Fruit fly (Drosophila melanogaster) whole organism, embryonic: ENCODE measurements around the gene CG6168.

Experiments
- Ada2b ChIP-seq: fragments of 200-800 bp; sonication (Bioruptor generic); IDR thresholded peaks from 2 replicates; pipeline ENCODE4 v1.3.6; 2022; ENCODE audit warnings: missing biosample characterization, missing genetic modification characterization
- Atf3 ChIP-seq: fragments of 200-800 bp; sonication (Bioruptor generic); optimal IDR thresholded peaks from 3 replicates; lab custom pipeline; 2016; ENCODE audit warnings: missing biosample characterization, missing genetic modification characterization
- CG10366 ChIP-seq: fragments of 200-800 bp; sonication (Bioruptor generic); IDR thresholded peaks from 2 replicates; pipeline ENCODE4 v1.3.6; 2022; ENCODE audit warnings: missing biosample characterization, missing genetic modification characterization
- CG10431 ChIP-seq: fragments of 200-800 bp; sonication (Bioruptor generic); optimal IDR thresholded peaks from 3 replicates; lab custom pipeline; 2018; ENCODE audit warnings: missing biosample characterization, mild to moderate bottlenecking, missing genetic modification characterization
- CG11723 ChIP-seq: fragments of 200-800 bp; sonication (Bioruptor generic); optimal IDR thresholded peaks from 2 replicates; lab custom pipeline; 2017; ENCODE audit warnings: missing biosample characterization, mild to moderate bottlenecking, missing genetic modification characterization
- CG1233 ChIP-seq: fragments of 200-800 bp; sonication (Bioruptor generic); optimal IDR thresholded peaks from 4 replicates; lab custom pipeline; 2018; ENCODE audit warnings: missing biosample characterization, mild to moderate bottlenecking, missing genetic modification characterization
- CG12744 ChIP-seq: fragments of 200-800 bp; sonication (Bioruptor generic); optimal IDR thresholded peaks from 2 replicates; lab custom pipeline; 2016; ENCODE audit warnings: missing biosample characterization, missing genetic modification characterization
- CG18476 ChIP-seq: fragments of 200-800 bp; sonication (Bioruptor generic); optimal IDR thresholded peaks from 2 replicates; lab custom pipeline; 2016; ENCODE audit warnings: missing biosample characterization, mild to moderate bottlenecking, missing genetic modification characterization
- CG2875 ChIP-seq: fragments of 200-800 bp; sonication (Bioruptor generic); optimal IDR thresholded peaks from 2 replicates; lab custom pipeline; 2017; ENCODE audit warnings: missing biosample characterization, mild to moderate bottlenecking, missing genetic modification characterization, missing genetic modification reagents
- CG4854 ChIP-seq: fragments of 200-800 bp; sonication (Bioruptor generic); optimal IDR thresholded peaks from 2 replicates; lab custom pipeline; 2016; ENCODE audit warnings: missing biosample characterization, missing genetic modification characterization, inconsistent platforms
- CG6791 ChIP-seq: fragments of 200-800 bp; sonication (Bioruptor generic); IDR thresholded peaks from 3 replicates; pipeline ENCODE4 v1.3.6; 2022; ENCODE audit warnings: missing biosample characterization, missing genetic modification characterization; ENCODE audit not compliant: partially characterized antibody
- CG8089 ChIP-seq: fragments of 200-800 bp; sonication (Bioruptor generic); optimal IDR thresholded peaks from 3 replicates; lab custom pipeline; 2016; ENCODE audit warnings: missing biosample characterization, missing genetic modification characterization
- CG8359 ChIP-seq: fragments of 200-800 bp; sonication (Bioruptor generic); optimal IDR thresholded peaks from 2 replicates; lab custom pipeline; 2017; ENCODE audit warnings: missing biosample characterization, mild to moderate bottlenecking, missing genetic modification characterization, borderline replicate concordance
- CG9876 ChIP-seq: fragments of 200-800 bp; sonication (Bioruptor generic); optimal IDR thresholded peaks from 2 replicates; lab custom pipeline; 2016; ENCODE audit warnings: missing biosample characterization, missing genetic modification characterization
- CrebB ChIP-seq: fragments of 200-800 bp; sonication (Bioruptor generic); optimal IDR thresholded peaks from 3 replicates; lab custom pipeline; 2018; ENCODE audit warnings: missing biosample characterization, mild to moderate bottlenecking, missing genetic modification characterization
- D19B ChIP-seq: fragments of 200-800 bp; sonication (Bioruptor generic); optimal IDR thresholded peaks from 2 replicates; lab custom pipeline; 2017; ENCODE audit warnings: missing biosample characterization, mild to moderate bottlenecking, missing genetic modification characterization
- Doc2 ChIP-seq: fragments of 200-800 bp; sonication (Bioruptor generic); IDR thresholded peaks from 2 replicates; pipeline ENCODE4 v1.3.6; 2022; ENCODE audit warnings: missing biosample characterization, missing genetic modification characterization
- ERR ChIP-seq: fragments of 200-800 bp; sonication (Bioruptor generic); optimal IDR thresholded peaks from 2 replicates; lab custom pipeline; 2016; ENCODE audit warnings: missing biosample characterization, missing genetic modification characterization
- HLH4C ChIP-seq: fragments of 200-800 bp; sonication (Bioruptor generic); IDR thresholded peaks from 3 replicates; pipeline ENCODE4 v1.3.6; 2022; ENCODE audit warnings: missing biosample characterization, missing genetic modification characterization; ENCODE audit not compliant: partially characterized antibody
- Hey ChIP-seq: fragments of 200-800 bp; sonication (Bioruptor generic); optimal IDR thresholded peaks from 3 replicates; lab custom pipeline; 2018; ENCODE audit warnings: missing biosample characterization, mild to moderate bottlenecking, missing genetic modification characterization
- Lpt ChIP-seq: fragments of >200 bp; optimal IDR thresholded peaks from 2 replicates; lab custom pipeline; 2018; ENCODE audit warnings: missing biosample characterization, missing genetic modification characterization
- MBD-R2 ChIP-seq: fragments of 200-800 bp; sonication (Bioruptor generic); IDR thresholded peaks from 2 replicates; pipeline ENCODE4 v1.3.6; 2022; ENCODE audit warnings: missing biosample characterization, missing genetic modification characterization
- Myb ChIP-seq: fragments of 200-800 bp; sonication (Bioruptor generic); optimal IDR thresholded peaks from 2 replicates; lab custom pipeline; 2016; ENCODE audit warnings: missing biosample characterization, missing genetic modification characterization
- NC2α ChIP-seq: fragments of 200-800 bp; sonication (Bioruptor generic); optimal IDR thresholded peaks from 2 replicates; lab custom pipeline; 2016; ENCODE audit warnings: missing biosample characterization, missing genetic modification characterization
- Oaz ChIP-seq: fragments of 200-800 bp; sonication (Bioruptor generic); IDR thresholded peaks from 2 replicates; pipeline ENCODE4 v1.3.6; 2022; ENCODE audit warnings: missing biosample characterization, missing genetic modification characterization
- Poxn ChIP-seq: fragments of 200-800 bp; sonication (Bioruptor generic); IDR thresholded peaks from 2 replicates; pipeline ENCODE4 v1.3.6; 2022; ENCODE audit warnings: missing biosample characterization, missing genetic modification characterization
- Scr ChIP-seq: fragments of 200-800 bp; sonication (Bioruptor generic); IDR thresholded peaks from 2 replicates; pipeline ENCODE4 v1.3.6; 2022; ENCODE audit warnings: missing biosample characterization, missing genetic modification characterization; ENCODE audit not compliant: partially characterized antibody
- Side ChIP-seq: fragments of 200-800 bp; sonication (Bioruptor generic); optimal IDR thresholded peaks from 2 replicates; lab custom pipeline; 2016; ENCODE audit warnings: missing biosample characterization, missing genetic modification characterization
- Sox102F ChIP-seq: fragments of 200-800 bp; sonication (Bioruptor generic); optimal IDR thresholded peaks from 2 replicates; lab custom pipeline; 2018; ENCODE audit warnings: missing biosample characterization, mild to moderate bottlenecking, missing genetic modification characterization, moderate library complexity
- TFAM ChIP-seq: fragments of 200-800 bp; sonication (Bioruptor generic); optimal IDR thresholded peaks from 2 replicates; lab custom pipeline; 2017; ENCODE audit warnings: missing biosample characterization, missing genetic modification characterization, inconsistent platforms
- Usf ChIP-seq: fragments of 200-800 bp; sonication (Bioruptor generic); optimal IDR thresholded peaks from 2 replicates; lab custom pipeline; 2017; ENCODE audit warnings: missing genotype, missing biosample characterization, missing genetic modification characterization
- YL-1 ChIP-seq: fragments of 200-800 bp; sonication (Bioruptor generic); optimal IDR thresholded peaks from 3 replicates; lab custom pipeline; 2017; ENCODE audit warnings: missing biosample characterization, mild to moderate bottlenecking, missing genetic modification characterization
- bowl ChIP-seq: fragments of 200-800 bp; sonication (Bioruptor generic); IDR thresholded peaks from 2 replicates; pipeline ENCODE4 v1.3.6; 2022; ENCODE audit warnings: missing biosample characterization, missing genetic modification characterization
- dpn ChIP-seq, 2 experiments: fragments of 200-800 bp; sonication (Bioruptor generic); optimal IDR thresholded peaks; 3 replicates each; lab custom pipeline; 2016; ENCODE audit warnings: missing biosample characterization in 2 of 2, missing genetic modification characterization in 2 of 2
- exex ChIP-seq: fragments of 200-800 bp; sonication (Bioruptor generic); optimal IDR thresholded peaks from 4 replicates; lab custom pipeline; 2018; ENCODE audit warnings: missing biosample characterization, mild to moderate bottlenecking, missing genetic modification characterization, moderate library complexity
- eyg ChIP-seq: fragments of 200-800 bp; sonication (Bioruptor generic); optimal IDR thresholded peaks from 3 replicates; lab custom pipeline; 2016; ENCODE audit warnings: missing biosample characterization, missing genetic modification characterization
- gsb-n ChIP-seq: fragments of 200-800 bp; sonication (Bioruptor generic); optimal IDR thresholded peaks from 3 replicates; lab custom pipeline; 2018; ENCODE audit warnings: missing biosample characterization, mild to moderate bottlenecking, missing genetic modification characterization
- her ChIP-seq: fragments of 200-800 bp; sonication (Bioruptor generic); optimal IDR thresholded peaks from 2 replicates; lab custom pipeline; 2016; ENCODE audit warnings: missing biosample characterization, missing genetic modification characterization
- maf-S ChIP-seq: fragments of 200-800 bp; sonication (Bioruptor generic); optimal IDR thresholded peaks from 2 replicates; lab custom pipeline; 2016; ENCODE audit warnings: missing biosample characterization, missing genetic modification characterization
- nmo ChIP-seq: fragments of 200-800 bp; sonication (Bioruptor generic); optimal IDR thresholded peaks from 2 replicates; lab custom pipeline; 2018; ENCODE audit warnings: missing biosample characterization, mild to moderate bottlenecking, missing genetic modification characterization, moderate library complexity
- sens ChIP-seq: fragments of 200-800 bp; sonication (Bioruptor generic); peaks from one replicate; lab custom pipeline; 2016; ENCODE audit warnings: missing biosample characterization, missing genetic modification characterization
- sens-2 ChIP-seq: fragments of 200-800 bp; sonication (Bioruptor generic); IDR thresholded peaks from 2 replicates; pipeline ENCODE4 v1.3.6; 2022; ENCODE audit warnings: missing biosample characterization, missing genetic modification characterization
- seq ChIP-seq: fragments of 200-800 bp; sonication (Bioruptor generic); IDR thresholded peaks from 2 replicates; pipeline ENCODE4 v1.3.6; 2022; ENCODE audit warnings: missing biosample characterization, missing genetic modification characterization
- sisA ChIP-seq: fragments of 200-800 bp; sonication (Bioruptor generic); IDR thresholded peaks from 2 replicates; pipeline ENCODE4 v1.3.6; 2022; ENCODE audit warnings: missing biosample characterization, missing genetic modification characterization
- slp2 ChIP-seq: fragments of 200-800 bp; sonication (Bioruptor generic); optimal IDR thresholded peaks from 2 replicates; lab custom pipeline; 2016; ENCODE audit warnings: missing biosample characterization, missing genetic modification characterization
- tgo ChIP-seq: fragments of 200-800 bp; sonication (Bioruptor generic); IDR thresholded peaks from 3 replicates; pipeline ENCODE4 v1.3.6; 2022; ENCODE audit warnings: missing biosample characterization, missing genetic modification characterization
- toy ChIP-seq: fragments of 200-800 bp; sonication (Bioruptor generic); IDR thresholded peaks from 2 replicates; pipeline ENCODE4 v1.3.6; 2022; ENCODE audit warnings: missing biosample characterization, missing genetic modification characterization
- tup ChIP-seq: fragments of 200-800 bp; sonication (Bioruptor generic); optimal IDR thresholded peaks from 2 replicates; lab custom pipeline; 2016; ENCODE audit warnings: missing biosample characterization, mild to moderate bottlenecking, missing genetic modification characterization, moderate library complexity
- wdn ChIP-seq: fragments of 200-800 bp; sonication (Bioruptor generic); IDR thresholded peaks from 2 replicates; pipeline ENCODE4 v1.3.6; 2022; ENCODE audit warnings: missing biosample characterization, missing genetic modification characterization
- wek ChIP-seq: fragments of 200-800 bp; sonication (Bioruptor generic); optimal IDR thresholded peaks from 3 replicates; lab custom pipeline; 2018; ENCODE audit warnings: missing biosample characterization, mild to moderate bottlenecking, missing genetic modification characterization, moderate library complexity
- zfh2 ChIP-seq: fragments of 200-800 bp; sonication (Bioruptor generic); optimal IDR thresholded peaks from 2 replicates; lab custom pipeline; 2016; ENCODE audit warnings: missing biosample characterization, missing genetic modification characterization

The CG6168 gene

dm6 chr3L:11349908-11350405 lies 28.4 kb upstream of the CG6168 start (continued):
- TF ChIP-seq dpn (GFP tag; optimal IDR thresholded peaks at IDR 0.05; lab: Kevin White, UChicago) (peak; percentile 79 to 89), Myb (GFP tag; lab: Kevin White, UChicago) (peak; percentile 54), nmo (GFP tag; lab: Kevin White, UChicago) (peak; percentile 98), Doc2 (GFP tag; lab: Robert Waterston, UW) (peak; percentile 72; the same call in 1 of the 2 replicates), CG12744 (peak; percentile 78), sens (GFP tag; lab: Kevin White, UChicago) (peak; percentile 97), sens-2 (peak; percentile 57), eyg (GFP tag; lab: Kevin White, UChicago) (peak; percentile 13), CG9876 (GFP tag; lab: Kevin White, UChicago) (peak; percentile 37), gsb-n (peak; percentile 80), Atf3 (GFP tag; lab: Kevin White, UChicago) (peak; percentile 32), D19B (peak; percentile 97), wdn (GFP tag; lab: Robert Waterston, UW) (peak; percentile 71), CG10366 (GFP tag; lab: Robert Waterston, UW) (peak; percentile 88), toy (GFP tag; lab: Robert Waterston, UW) (peak; percentile 58), sisA (peak; percentile 92), CG6791 (GFP tag; lab: Robert Waterston, UW) (no peak), Ada2b (GFP tag; lab: Robert Waterston, UW) (peak; percentile 90), Lpt (GFP tag; lab: Kevin White, UChicago) (no peak), CG18476 (GFP tag; lab: Kevin White, UChicago) (peak; percentile 58), tup (GFP tag; lab: Kevin White, UChicago) (peak; percentile 53), bowl (GFP tag; lab: Robert Waterston, UW) (peak; percentile 60; the same call in 1 of the 2 replicates), tgo (GFP tag; lab: Robert Waterston, UW) (peak; percentile 96), Poxn (GFP tag; lab: Robert Waterston, UW) (peak; percentile 59; the same call in 1 of the 2 replicates), maf-S (peak; percentile 58), Oaz (GFP tag; lab: Robert Waterston, UW) (peak; percentile 77), CG8089 (GFP tag; lab: Kevin White, UChicago) (peak; percentile 38), MBD-R2 (GFP tag; lab: Robert Waterston, UW) (peak; percentile 50; the same call in 1 of the 2 replicates), ERR (GFP tag; lab: Kevin White, UChicago) (no peak), CG10431 (GFP tag; lab: Kevin White, UChicago) (no peak), Usf (GFP tag; lab: Kevin White, UChicago) (peak; percentile 85), NC2α (GFP tag; lab: Kevin White, UChicago) (peak; percentile 54), Sox102F (GFP tag; lab: Kevin White, UChicago) (peak; percentile 96), HLH4C (GFP tag; lab: Robert Waterston, UW) (no peak), CrebB (tag; lab: Kevin White, UChicago) (peak; percentile 31), CG8359 (peak; percentile 79), her (GFP tag; lab: Kevin White, UChicago) (no peak), Side (GFP tag; lab: Kevin White, UChicago) (peak; percentile 34), seq (GFP tag; lab: Robert Waterston, UW) (peak; percentile 91), slp2 (peak; percentile 53), CG4854 (peak; percentile 66), YL-1 (GFP tag; lab: Kevin White, UChicago) (no peak), exex (tag; lab: Kevin White, UChicago) (peak; percentile 71), zfh2 (GFP tag; lab: Kevin White, UChicago) (peak; percentile 66), Hey (tag; lab: Kevin White, UChicago) (no peak), wek (GFP tag; lab: Kevin White, UChicago) (no peak), Scr (GFP tag; lab: Robert Waterston, UW) (no peak), CG1233 (GFP tag; lab: Kevin White, UChicago) (peak; percentile 90), CG11723 (peak; percentile 71), CG2875 (peak; percentile 78), TFAM (GFP tag; lab: Kevin White, UChicago) (peak; percentile 83)
